Fruit fly (Drosophila melanogaster) whole organism, embryonic: ENCODE measurements around the gene Sec5.

Source experiments
- Ada2b ChIP-seq: fragments of 200-800 bp; sonication (Bioruptor generic); IDR thresholded peaks from 2 replicates; pipeline ENCODE4 v1.3.6; 2022; ENCODE audit warnings: missing biosample characterization, missing genetic modification characterization
- Antp ChIP-seq: fragments of 200-800 bp; sonication (Bioruptor generic); optimal IDR thresholded peaks from 3 replicates; lab custom pipeline; 2016; ENCODE audit warnings: missing biosample characterization, missing genetic modification characterization
- Bteb2 ChIP-seq: fragments of 200-800 bp; sonication (Bioruptor generic); optimal IDR thresholded peaks from 2 replicates; lab custom pipeline; 2016; ENCODE audit warnings: missing biosample characterization, missing genetic modification characterization
- CG10321 ChIP-seq: fragments of 200-800 bp; sonication (Bioruptor generic); IDR thresholded peaks from 2 replicates; pipeline ENCODE4 v1.3.6; 2022; ENCODE audit warnings: missing biosample characterization, missing genetic modification characterization
- CG11456 ChIP-seq: fragments of 200-800 bp; sonication (Bioruptor generic); IDR thresholded peaks from 3 replicates; pipeline ENCODE4 v1.3.6; 2022; ENCODE audit warnings: missing biosample characterization, missing genetic modification characterization
- CG2129 ChIP-seq: fragments of 200-800 bp; sonication (Bioruptor generic); IDR thresholded peaks from 2 replicates; pipeline ENCODE4 v1.3.6; 2022; ENCODE audit warnings: missing biosample characterization, missing genetic modification characterization; ENCODE audit not compliant: partially characterized antibody
- CG33213 ChIP-seq: fragments of 200-800 bp; sonication (Bioruptor generic); optimal IDR thresholded peaks from 3 replicates; lab custom pipeline; 2016; ENCODE audit warnings: missing biosample characterization, missing genetic modification characterization
- CG34422 ChIP-seq: fragments of 200-800 bp; sonication (Bioruptor generic); IDR thresholded peaks from 3 replicates; pipeline ENCODE4 v1.3.6; 2022; ENCODE audit warnings: missing biosample characterization, missing genetic modification characterization
- CG4854 ChIP-seq: fragments of 200-800 bp; sonication (Bioruptor generic); optimal IDR thresholded peaks from 2 replicates; lab custom pipeline; 2016; ENCODE audit warnings: missing biosample characterization, missing genetic modification characterization, inconsistent platforms
- CG6272 ChIP-seq: fragments of 200-800 bp; sonication (Bioruptor generic); IDR thresholded peaks from 2 replicates; pipeline ENCODE4 v1.3.6; 2022; ENCODE audit warnings: missing biosample characterization, missing genetic modification characterization
- CG6683 ChIP-seq: fragments of 200-800 bp; sonication (Bioruptor generic); optimal IDR thresholded peaks from 2 replicates; lab custom pipeline; 2017; ENCODE audit warnings: missing biosample characterization, mild to moderate bottlenecking, missing genetic modification characterization, missing genetic modification reagents
- CG6813 ChIP-seq: fragments of 200-800 bp; sonication (Bioruptor generic); optimal IDR thresholded peaks from 2 replicates; lab custom pipeline; 2017; ENCODE audit warnings: missing biosample characterization, missing genetic modification characterization, mild to moderate bottlenecking, moderate library complexity, missing genetic modification reagents
- CG8281 ChIP-seq: fragments of 200-800 bp; sonication (Bioruptor generic); optimal IDR thresholded peaks from 2 replicates; lab custom pipeline; 2018; ENCODE audit warnings: missing biosample characterization, mild to moderate bottlenecking, missing genetic modification characterization, moderate library complexity
- D ChIP-seq, 2 experiments: fragments of 200-800 bp in 1 of 2; fragments of >200 bp in 1 of 2; sonication (Bioruptor generic) in 1 of 2; optimal IDR thresholded peaks; 2 replicates in 1 of 2; 3 replicates in 1 of 2; lab custom pipeline; 2017; ENCODE audit warnings: mild to moderate bottlenecking in 1 of 2, missing biosample characterization in 1 of 2, missing genetic modification characterization in 1 of 2, missing genetic modification reagents in 1 of 2
- Dek ChIP-seq: fragments of 200-800 bp; sonication (Bioruptor generic); optimal IDR thresholded peaks from 3 replicates; lab custom pipeline; 2019; ENCODE audit warnings: missing biosample characterization, mild to moderate bottlenecking, missing genetic modification characterization, moderate library complexity
- GATAe ChIP-seq: fragments of 200-800 bp; sonication (Bioruptor generic); conservative IDR thresholded peaks from 2 replicates; pipeline ENCODE4 v1.3.6; 2022; ENCODE audit warnings: missing biosample characterization, missing genetic modification characterization
- H15 ChIP-seq: fragments of 200-800 bp; sonication (Bioruptor generic); IDR thresholded peaks from 3 replicates; pipeline ENCODE4 v1.3.6; 2022; ENCODE audit warnings: missing biosample characterization, missing genetic modification characterization
- Hr39 ChIP-seq: fragments of >200 bp; optimal IDR thresholded peaks from 2 replicates; lab custom pipeline; 2017
- Kr ChIP-seq: fragments of 200-800 bp; sonication (Bioruptor generic); optimal IDR thresholded peaks from 2 replicates; lab custom pipeline; 2017; ENCODE audit warnings: missing biosample characterization, mild to moderate bottlenecking, missing genetic modification characterization
- Ravus ChIP-seq: fragments of 200-800 bp; sonication (Bioruptor generic); IDR thresholded peaks from 2 replicates; pipeline ENCODE4 v1.3.6; 2022; ENCODE audit warnings: missing biosample characterization, missing genetic modification characterization
- Sin3A ChIP-seq: fragments of >200 bp; optimal IDR thresholded peaks from 2 replicates; lab custom pipeline; 2018
- Spps ChIP-seq: fragments of 200-800 bp; sonication (Bioruptor generic); optimal IDR thresholded peaks from 2 replicates; lab custom pipeline; 2018; ENCODE audit warnings: missing biosample characterization, mild to moderate bottlenecking, missing genetic modification characterization
- Sry-δ ChIP-seq: fragments of 200-800 bp; sonication (Bioruptor generic); optimal IDR thresholded peaks from 2 replicates; lab custom pipeline; 2016; ENCODE audit warnings: missing biosample characterization, missing genetic modification characterization
- ase ChIP-seq: fragments of 200-800 bp; sonication (Bioruptor generic); IDR thresholded peaks from 3 replicates; pipeline ENCODE4 v1.3.6; 2022; ENCODE audit warnings: missing biosample characterization, missing genetic modification characterization
- cas ChIP-seq: fragments of 200-800 bp; sonication (Bioruptor generic); IDR thresholded peaks from 2 replicates; pipeline ENCODE4 v1.3.6; 2022; ENCODE audit warnings: missing biosample characterization, missing genetic modification characterization
- crol ChIP-seq: fragments of 200-800 bp; sonication (Bioruptor generic); IDR thresholded peaks from 2 replicates; pipeline ENCODE4 v1.3.6; 2022; ENCODE audit warnings: missing biosample characterization, missing genetic modification characterization
- dmrt11E ChIP-seq: fragments of 200-800 bp; sonication (Bioruptor generic); optimal IDR thresholded peaks from 3 replicates; lab custom pipeline; 2018; ENCODE audit warnings: missing biosample characterization, mild to moderate bottlenecking, missing genetic modification characterization, moderate library complexity
- fd102C ChIP-seq: fragments of 200-800 bp; sonication (Bioruptor generic); optimal IDR thresholded peaks from 2 replicates; lab custom pipeline; 2018; ENCODE audit warnings: missing biosample characterization, mild to moderate bottlenecking, missing genetic modification characterization, moderate library complexity
- fru ChIP-seq: fragments of >200 bp; optimal IDR thresholded peaks from 2 replicates; lab custom pipeline; 2017
- gce ChIP-seq: fragments of 200-800 bp; sonication (Bioruptor generic); IDR thresholded peaks from 3 replicates; pipeline ENCODE4 v1.3.6; 2022; ENCODE audit warnings: missing biosample characterization, missing genetic modification characterization
- grn ChIP-seq: fragments of 200-800 bp; sonication (Bioruptor generic); optimal IDR thresholded peaks from 3 replicates; lab custom pipeline; 2017; ENCODE audit warnings: missing biosample characterization, missing genetic modification characterization
- h ChIP-seq: fragments of >200 bp; optimal IDR thresholded peaks from 2 replicates; lab custom pipeline; 2017
- ind ChIP-seq: fragments of 200-800 bp; sonication (Bioruptor generic); optimal IDR thresholded peaks from 3 replicates; lab custom pipeline; 2016; ENCODE audit warnings: missing biosample characterization, missing genetic modification characterization
- kah ChIP-seq: fragments of 200-800 bp; sonication (Bioruptor generic); optimal IDR thresholded peaks from 2 replicates; lab custom pipeline; 2018; ENCODE audit warnings: missing biosample characterization, mild to moderate bottlenecking, missing genetic modification characterization
- kay ChIP-seq: fragments of 200-800 bp; sonication (Bioruptor generic); optimal IDR thresholded peaks from 2 replicates; lab custom pipeline; 2016; ENCODE audit warnings: missing biosample characterization, missing genetic modification characterization
- mld ChIP-seq: fragments of 200-800 bp; sonication (Bioruptor generic); IDR thresholded peaks from 3 replicates; pipeline ENCODE4 v1.3.6; 2022; ENCODE audit warnings: missing biosample characterization, missing genetic modification characterization; ENCODE audit not compliant: partially characterized antibody
- nom ChIP-seq: fragments of 200-800 bp; sonication (Bioruptor generic); optimal IDR thresholded peaks from 2 replicates; lab custom pipeline; 2017; ENCODE audit warnings: missing biosample characterization, missing genetic modification characterization, mild to moderate bottlenecking, moderate library complexity, missing genetic modification reagents
- odd ChIP-seq: fragments of 200-800 bp; sonication (Bioruptor generic); optimal IDR thresholded peaks from 2 replicates; lab custom pipeline; 2017; ENCODE audit warnings: missing biosample characterization, mild to moderate bottlenecking, missing genetic modification characterization
- peb ChIP-seq: fragments of 200-800 bp; sonication (Bioruptor generic); IDR thresholded peaks from 2 replicates; pipeline ENCODE4 v1.3.6; 2022; ENCODE audit warnings: missing biosample characterization, missing genetic modification characterization
- phol ChIP-seq: fragments of 200-800 bp; sonication (Bioruptor generic); optimal IDR thresholded peaks from 3 replicates; lab custom pipeline; 2018; ENCODE audit warnings: missing biosample characterization, mild to moderate bottlenecking, missing genetic modification characterization, moderate library complexity
- pnt ChIP-seq: fragments of 200-800 bp; sonication (Bioruptor generic); optimal IDR thresholded peaks from 3 replicates; lab custom pipeline; 2016; ENCODE audit warnings: missing biosample characterization, missing genetic modification characterization
- scrt ChIP-seq: fragments of 200-800 bp; sonication (Bioruptor generic); optimal IDR thresholded peaks from 2 replicates; lab custom pipeline; 2018; ENCODE audit warnings: missing biosample characterization, mild to moderate bottlenecking, missing genetic modification characterization, moderate library complexity
- sd ChIP-seq: fragments of 200-800 bp; sonication (Bioruptor generic); optimal IDR thresholded peaks from 3 replicates; lab custom pipeline; 2018; ENCODE audit warnings: missing biosample characterization, mild to moderate bottlenecking, missing genetic modification characterization, moderate library complexity
- sens-2 ChIP-seq: fragments of 200-800 bp; sonication (Bioruptor generic); IDR thresholded peaks from 2 replicates; pipeline ENCODE4 v1.3.6; 2022; ENCODE audit warnings: missing biosample characterization, missing genetic modification characterization
- sima ChIP-seq: fragments of 200-800 bp; sonication (Bioruptor generic); optimal IDR thresholded peaks from 2 replicates; lab custom pipeline; 2016; ENCODE audit warnings: missing biosample characterization, missing genetic modification characterization
- slou ChIP-seq: fragments of 200-800 bp; sonication (Bioruptor generic); optimal IDR thresholded peaks from 3 replicates; lab custom pipeline; 2016; ENCODE audit warnings: missing biosample characterization, missing genetic modification characterization
- so ChIP-seq: fragments of 200-800 bp; sonication (Bioruptor generic); IDR thresholded peaks from 3 replicates; pipeline ENCODE4 v1.3.6; 2022; ENCODE audit warnings: missing biosample characterization, missing genetic modification characterization
- sqz ChIP-seq: fragments of 200-800 bp; sonication (Bioruptor generic); optimal IDR thresholded peaks from 3 replicates; lab custom pipeline; 2018; ENCODE audit warnings: missing biosample characterization, mild to moderate bottlenecking, missing genetic modification characterization
- tin ChIP-seq: fragments of 200-800 bp; sonication (Bioruptor generic); optimal IDR thresholded peaks from 3 replicates; lab custom pipeline; 2016; ENCODE audit warnings: missing biosample characterization, missing genetic modification characterization
- trh ChIP-seq: fragments of 200-800 bp; sonication (Bioruptor generic); optimal IDR thresholded peaks from 2 replicates; lab custom pipeline; 2016; ENCODE audit warnings: missing biosample characterization, missing genetic modification characterization
- vfl ChIP-seq: fragments of 200-800 bp; sonication (Bioruptor generic); optimal IDR thresholded peaks from 2 replicates; lab custom pipeline; 2016; ENCODE audit warnings: missing biosample characterization, missing genetic modification characterization
- vvl ChIP-seq: fragments of 200-800 bp; sonication (Bioruptor generic); IDR thresholded peaks from 2 replicates; pipeline ENCODE4 v1.3.6; 2022; ENCODE audit warnings: missing biosample characterization, missing genetic modification characterization
- zen2 ChIP-seq: fragments of 200-800 bp; sonication (Bioruptor generic); IDR thresholded peaks from 3 replicates; pipeline ENCODE4 v1.3.6; 2022; ENCODE audit warnings: missing biosample characterization, missing genetic modification characterization; ENCODE audit not compliant: partially characterized antibody

Sec5 gene

dm6 chr2L:3472242-3472641 lies 15.1 kb downstream of the Sec5 start, which contains the start of gene Pgant4 (continued):
- TF ChIP-seq CG34422 (GFP tag; lab: Robert Waterston, UW) (peak; percentile 76), sqz (GFP tag; lab: Kevin White, UChicago) (no peak), CG11456 (GFP tag; lab: Robert Waterston, UW) (peak; percentile 95), odd (GFP tag; lab: Kevin White, UChicago) (no peak), CG10321 (GFP tag; lab: Robert Waterston, UW) (no peak), nom (GFP tag; lab: Kevin White, UChicago) (no peak), Spps (tag; lab: Kevin White, UChicago) (no peak), pnt (GFP tag; lab: Kevin White, UChicago) (peak; percentile 33), CG4854 (GFP tag; lab: Kevin White, UChicago) (peak; percentile 26), sens-2 (GFP tag; lab: Robert Waterston, UW) (peak; percentile 41; the same call in 1 of the 2 replicates), trh (GFP tag; lab: Kevin White, UChicago) (no peak), Ada2b (no peak), kay (GFP tag; lab: Kevin White, UChicago) (no peak), Antp (GFP tag; lab: Kevin White, UChicago) (peak; percentile 60), gce (GFP tag; lab: Robert Waterston, UW) (no peak; the same call in 2 of the 3 replicates), crol (GFP tag; lab: Robert Waterston, UW) (no peak), CG6813 (GFP tag; lab: Kevin White, UChicago) (peak; percentile 26), CG6683 (no peak), ase (peak; percentile 52; the same call in 1 of the 3 replicates), fd102C (GFP tag; lab: Kevin White, UChicago) (no peak), Dek (tag; lab: Kevin White, UChicago) (peak; percentile 41), kah (GFP tag; lab: Kevin White, UChicago) (no peak), cas (GFP tag; lab: Robert Waterston, UW) (no peak), vfl (no peak), CG2129 (no peak), grn (GFP tag; lab: Kevin White, UChicago) (no peak), zen2 (GFP tag; lab: Robert Waterston, UW) (no peak), H15 (GFP tag; lab: Robert Waterston, UW) (peak; percentile 69; the same call in 2 of the 3 replicates), vvl (GFP tag; lab: Robert Waterston, UW) (peak; percentile 76), sd (tag; lab: Kevin White, UChicago) (no peak), CG33213 (peak; percentile 35), GATAe (GFP tag; lab: Robert Waterston, UW) (no peak), dmrt11E (peak; percentile 22), Hr39 (no peak), Ravus (no peak), tin (GFP tag; lab: Kevin White, UChicago) (peak; percentile 71), sima (GFP tag; lab: Kevin White, UChicago) (no peak), phol (tag; lab: Kevin White, UChicago) (peak; percentile 43), D (optimal IDR thresholded peaks at IDR 0.05; lab: Kevin White, UChicago) (no peak), D (GFP tag; optimal IDR thresholded peaks at IDR 0.05; lab: Kevin White, UChicago) (peak; percentile 6), scrt (GFP tag; lab: Kevin White, UChicago) (no peak), peb (peak; percentile 6; the same call in 1 of the 2 replicates), Kr (GFP tag; lab: Kevin White, UChicago) (no peak), slou (GFP tag; lab: Kevin White, UChicago) (peak; percentile 23), mld (no peak), CG8281 (tag; lab: Kevin White, UChicago) (no peak), CG6272 (no peak), Sin3A (no peak), h (no peak), so (GFP tag; lab: Robert Waterston, UW) (0 out of 3 replicates have a peak, but pooled peaks have one; percentile 16), fru (lab: Kevin White, UChicago) (no peak), Sry-δ (GFP tag; lab: Kevin White, UChicago) (no peak), ind (GFP tag; lab: Kevin White, UChicago) (peak; percentile 43), Bteb2 (no peak)
